Fruit fly (Drosophila melanogaster) whole organism, embryonic: ENCODE data around the gene MtnF.

ENCODE experiments used
- Ada2b ChIP-seq: fragments of 200-800 bp; sonication (Bioruptor generic); IDR thresholded peaks from 2 replicates; pipeline ENCODE4 v1.3.6; 2022; ENCODE audit warnings: missing biosample characterization, missing genetic modification characterization
- B-H2 ChIP-seq: fragments of 200-800 bp; sonication (Bioruptor generic); optimal IDR thresholded peaks from 2 replicates; lab custom pipeline; 2018; ENCODE audit warnings: missing biosample characterization, mild to moderate bottlenecking, missing genetic modification characterization
- CG10267 ChIP-seq: fragments of 200-800 bp; sonication (Bioruptor generic); optimal IDR thresholded peaks from 2 replicates; lab custom pipeline; 2018; ENCODE audit warnings: missing biosample characterization, mild to moderate bottlenecking, missing genetic modification characterization, moderate library complexity
- CG10565 ChIP-seq: fragments of 200-800 bp; sonication (Bioruptor generic); optimal IDR thresholded peaks from 3 replicates; lab custom pipeline; 2016; ENCODE audit warnings: missing biosample characterization, mild to moderate bottlenecking, missing genetic modification characterization
- CG10959 ChIP-seq: fragments of 200-800 bp; sonication (Bioruptor generic); IDR thresholded peaks from 2 replicates; pipeline ENCODE4 v1.3.6; 2022; ENCODE audit warnings: missing biosample characterization, missing genetic modification characterization
- CG13775 ChIP-seq: fragments of 200-800 bp; sonication (Bioruptor generic); optimal IDR thresholded peaks from 3 replicates; lab custom pipeline; 2017; ENCODE audit warnings: missing biosample characterization, mild to moderate bottlenecking, missing genetic modification characterization
- CG15073 ChIP-seq: fragments of 200-800 bp; sonication (Bioruptor generic); optimal IDR thresholded peaks from 2 replicates; lab custom pipeline; 2016; ENCODE audit warnings: missing biosample characterization, missing genetic modification characterization
- CG15514 ChIP-seq: fragments of 200-800 bp; sonication (Bioruptor generic); optimal IDR thresholded peaks from 3 replicates; lab custom pipeline; 2017; ENCODE audit warnings: missing biosample characterization, missing genetic modification characterization, mild to moderate bottlenecking, moderate library complexity, missing genetic modification reagents
- CG2199 ChIP-seq: fragments of 200-800 bp; sonication (Bioruptor generic); IDR thresholded peaks from 3 replicates; pipeline ENCODE4 v1.3.6; 2022; ENCODE audit warnings: missing biosample characterization, missing genetic modification characterization
- CG2202 ChIP-seq: fragments of 200-800 bp; sonication (Bioruptor generic); optimal IDR thresholded peaks from 2 replicates; lab custom pipeline; 2018; ENCODE audit warnings: missing biosample characterization, mild to moderate bottlenecking, missing genetic modification characterization
- CG9609 ChIP-seq: fragments of 200-800 bp; sonication (Bioruptor generic); optimal IDR thresholded peaks from 3 replicates; lab custom pipeline; 2016; ENCODE audit warnings: missing biosample characterization, missing genetic modification characterization
- CHES-1-like ChIP-seq: fragments of 200-800 bp; sonication (Bioruptor generic); optimal IDR thresholded peaks from 2 replicates; lab custom pipeline; 2016; ENCODE audit warnings: missing biosample characterization, missing genetic modification characterization
- D19A ChIP-seq: fragments of 200-800 bp; optimal IDR thresholded peaks from 3 replicates; lab custom pipeline; 2019; ENCODE audit warnings: missing biosample characterization, mild to moderate bottlenecking, missing genetic modification characterization, moderate library complexity
- Fer1 ChIP-seq: fragments of 200-800 bp; sonication (Bioruptor generic); optimal IDR thresholded peaks from 2 replicates; lab custom pipeline; 2017; ENCODE audit warnings: missing biosample characterization, mild to moderate bottlenecking, missing genetic modification characterization
- Gsc ChIP-seq: fragments of 200-800 bp; sonication (Bioruptor generic); IDR thresholded peaks from 2 replicates; pipeline ENCODE4 v1.3.6; 2022; ENCODE audit warnings: missing biosample characterization, missing genetic modification characterization
- H15 ChIP-seq: fragments of 200-800 bp; sonication (Bioruptor generic); IDR thresholded peaks from 3 replicates; pipeline ENCODE4 v1.3.6; 2022; ENCODE audit warnings: missing biosample characterization, missing genetic modification characterization
- HLH3B ChIP-seq: fragments of 200-800 bp; sonication (Bioruptor generic); IDR thresholded peaks from 2 replicates; pipeline ENCODE4 v1.3.6; 2022; ENCODE audit warnings: missing biosample characterization, missing genetic modification characterization
- HLH54F ChIP-seq: fragments of 200-800 bp; sonication (Bioruptor generic); optimal IDR thresholded peaks from 3 replicates; lab custom pipeline; 2016; ENCODE audit warnings: missing biosample characterization, missing genetic modification characterization
- Lpt ChIP-seq: fragments of >200 bp; optimal IDR thresholded peaks from 2 replicates; lab custom pipeline; 2018; ENCODE audit warnings: missing biosample characterization, missing genetic modification characterization
- Max ChIP-seq: fragments of 200-800 bp; sonication (Bioruptor generic); optimal IDR thresholded peaks from 2 replicates; lab custom pipeline; 2016; ENCODE audit warnings: missing biosample characterization, mild to moderate bottlenecking, missing genetic modification characterization
- Med ChIP-seq: fragments of 200-800 bp; sonication (Bioruptor generic); peaks from one replicate; lab custom pipeline; 2016; ENCODE audit warnings: missing biosample characterization, missing genetic modification characterization, mild to moderate bottlenecking, inconsistent platforms, moderate library complexity
- Mrtf ChIP-seq: fragments of 200-800 bp; sonication (Bioruptor generic); IDR thresholded peaks from 3 replicates; pipeline ENCODE4 v1.3.6; 2022; ENCODE audit warnings: missing biosample characterization, missing genetic modification characterization
- NFAT ChIP-seq: fragments of 200-800 bp; sonication (Bioruptor generic); IDR thresholded peaks from 2 replicates; pipeline ENCODE4 v1.3.6; 2022; ENCODE audit warnings: missing biosample characterization, missing genetic modification characterization
- Nf-YB ChIP-seq: fragments of 200-800 bp; sonication (Bioruptor generic); optimal IDR thresholded peaks from 3 replicates; lab custom pipeline; 2019; ENCODE audit warnings: missing biosample characterization, mild to moderate bottlenecking, missing genetic modification characterization, moderate library complexity
- NfI ChIP-seq: fragments of 200-800 bp; sonication (Bioruptor generic); optimal IDR thresholded peaks from 3 replicates; lab custom pipeline; 2018; ENCODE audit warnings: missing biosample characterization, mild to moderate bottlenecking, missing genetic modification characterization, moderate library complexity
- Oaz ChIP-seq: fragments of 200-800 bp; sonication (Bioruptor generic); IDR thresholded peaks from 2 replicates; pipeline ENCODE4 v1.3.6; 2022; ENCODE audit warnings: missing biosample characterization, missing genetic modification characterization
- Pdp1 ChIP-seq, 2 experiments: fragments of 200-800 bp; sonication (Bioruptor generic); optimal IDR thresholded peaks; 3 replicates each; lab custom pipeline; 2016; ENCODE audit warnings: missing biosample characterization in 2 of 2, missing genetic modification characterization in 2 of 2, mild to moderate bottlenecking in 1 of 2, moderate library complexity in 1 of 2
- Poxn ChIP-seq: fragments of 200-800 bp; sonication (Bioruptor generic); IDR thresholded peaks from 2 replicates; pipeline ENCODE4 v1.3.6; 2022; ENCODE audit warnings: missing biosample characterization, missing genetic modification characterization
- Ravus ChIP-seq: fragments of 200-800 bp; sonication (Bioruptor generic); IDR thresholded peaks from 2 replicates; pipeline ENCODE4 v1.3.6; 2022; ENCODE audit warnings: missing biosample characterization, missing genetic modification characterization
- ab ChIP-seq: fragments of 200-800 bp; sonication (Bioruptor generic); optimal IDR thresholded peaks from 2 replicates; lab custom pipeline; 2016; ENCODE audit warnings: missing biosample characterization, missing genetic modification characterization
- ara ChIP-seq: fragments of 200-800 bp; sonication (Bioruptor generic); IDR thresholded peaks from 2 replicates; pipeline ENCODE4 v1.3.6; 2022; ENCODE audit warnings: missing biosample characterization, missing genetic modification characterization
- ash1 ChIP-seq: fragments of 200-800 bp; sonication (Bioruptor generic); optimal IDR thresholded peaks from 2 replicates; lab custom pipeline; 2018; ENCODE audit warnings: missing biosample characterization, mild to moderate bottlenecking, missing genetic modification characterization
- dati ChIP-seq: fragments of 200-800 bp; sonication (Bioruptor generic); IDR thresholded peaks from 2 replicates; pipeline ENCODE4 v1.3.6; 2022; ENCODE audit warnings: missing biosample characterization, missing genetic modification characterization
- dysf ChIP-seq: fragments of 200-800 bp; sonication (Bioruptor generic); IDR thresholded peaks from 3 replicates; pipeline ENCODE4 v1.3.6; 2022; ENCODE audit warnings: missing biosample characterization, missing genetic modification characterization
- emc ChIP-seq: fragments of 200-800 bp; sonication (Bioruptor generic); optimal IDR thresholded peaks from 2 replicates; lab custom pipeline; 2016; ENCODE audit warnings: missing biosample characterization, missing genetic modification characterization
- fd3F ChIP-seq: fragments of 200-800 bp; sonication (Bioruptor generic); optimal IDR thresholded peaks from 2 replicates; lab custom pipeline; 2018; ENCODE audit warnings: missing biosample characterization, mild to moderate bottlenecking, missing genetic modification characterization, moderate library complexity
- fd96Cb ChIP-seq: fragments of 200-800 bp; sonication (Bioruptor generic); optimal IDR thresholded peaks from 2 replicates; lab custom pipeline; 2018; ENCODE audit warnings: missing biosample characterization, mild to moderate bottlenecking, missing genetic modification characterization, moderate library complexity
- grn ChIP-seq: fragments of 200-800 bp; sonication (Bioruptor generic); optimal IDR thresholded peaks from 3 replicates; lab custom pipeline; 2017; ENCODE audit warnings: missing biosample characterization, missing genetic modification characterization
- gsb-n ChIP-seq: fragments of 200-800 bp; sonication (Bioruptor generic); optimal IDR thresholded peaks from 3 replicates; lab custom pipeline; 2018; ENCODE audit warnings: missing biosample characterization, mild to moderate bottlenecking, missing genetic modification characterization
- kay ChIP-seq: fragments of 200-800 bp; sonication (Bioruptor generic); optimal IDR thresholded peaks from 2 replicates; lab custom pipeline; 2016; ENCODE audit warnings: missing biosample characterization, missing genetic modification characterization
- kni ChIP-seq: fragments of 200-800 bp; sonication (Bioruptor generic); optimal IDR thresholded peaks from 3 replicates; lab custom pipeline; 2017; ENCODE audit warnings: mild to moderate bottlenecking, missing biosample characterization, missing genetic modification reagents, missing genetic modification characterization
- mld ChIP-seq: fragments of 200-800 bp; sonication (Bioruptor generic); IDR thresholded peaks from 3 replicates; pipeline ENCODE4 v1.3.6; 2022; ENCODE audit warnings: missing biosample characterization, missing genetic modification characterization; ENCODE audit not compliant: partially characterized antibody
- otp ChIP-seq: fragments of 200-800 bp; sonication (Bioruptor generic); IDR thresholded peaks from 3 replicates; pipeline ENCODE4, ENCODE4 v1.3.6; 2022; ENCODE audit warnings: missing biosample characterization, missing genetic modification characterization
- p53 ChIP-seq: fragments of 200-800 bp; sonication (Bioruptor generic); optimal IDR thresholded peaks from 2 replicates; lab custom pipeline; 2016; ENCODE audit warnings: missing biosample characterization, missing genetic modification characterization
- rib ChIP-seq: fragments of 200-800 bp; sonication (Bioruptor generic); IDR thresholded peaks from 2 replicates; pipeline ENCODE4 v1.3.6; 2022; ENCODE audit warnings: missing biosample characterization, missing genetic modification characterization
- ro ChIP-seq: fragments of 200-800 bp; sonication (Bioruptor generic); IDR thresholded peaks from 2 replicates; pipeline ENCODE4 v1.3.6; 2022; ENCODE audit warnings: missing biosample characterization, missing genetic modification characterization
- tgo ChIP-seq: fragments of 200-800 bp; sonication (Bioruptor generic); IDR thresholded peaks from 3 replicates; pipeline ENCODE4 v1.3.6; 2022; ENCODE audit warnings: missing biosample characterization, missing genetic modification characterization
- tio ChIP-seq: fragments of 200-800 bp; sonication (Bioruptor generic); optimal IDR thresholded peaks from 2 replicates; lab custom pipeline; 2017; ENCODE audit warnings: missing biosample characterization, missing genetic modification characterization, inconsistent platforms
- vvl ChIP-seq: fragments of 200-800 bp; sonication (Bioruptor generic); IDR thresholded peaks from 2 replicates; pipeline ENCODE4 v1.3.6; 2022; ENCODE audit warnings: missing biosample characterization, missing genetic modification characterization

The MtnF gene

DNA sequence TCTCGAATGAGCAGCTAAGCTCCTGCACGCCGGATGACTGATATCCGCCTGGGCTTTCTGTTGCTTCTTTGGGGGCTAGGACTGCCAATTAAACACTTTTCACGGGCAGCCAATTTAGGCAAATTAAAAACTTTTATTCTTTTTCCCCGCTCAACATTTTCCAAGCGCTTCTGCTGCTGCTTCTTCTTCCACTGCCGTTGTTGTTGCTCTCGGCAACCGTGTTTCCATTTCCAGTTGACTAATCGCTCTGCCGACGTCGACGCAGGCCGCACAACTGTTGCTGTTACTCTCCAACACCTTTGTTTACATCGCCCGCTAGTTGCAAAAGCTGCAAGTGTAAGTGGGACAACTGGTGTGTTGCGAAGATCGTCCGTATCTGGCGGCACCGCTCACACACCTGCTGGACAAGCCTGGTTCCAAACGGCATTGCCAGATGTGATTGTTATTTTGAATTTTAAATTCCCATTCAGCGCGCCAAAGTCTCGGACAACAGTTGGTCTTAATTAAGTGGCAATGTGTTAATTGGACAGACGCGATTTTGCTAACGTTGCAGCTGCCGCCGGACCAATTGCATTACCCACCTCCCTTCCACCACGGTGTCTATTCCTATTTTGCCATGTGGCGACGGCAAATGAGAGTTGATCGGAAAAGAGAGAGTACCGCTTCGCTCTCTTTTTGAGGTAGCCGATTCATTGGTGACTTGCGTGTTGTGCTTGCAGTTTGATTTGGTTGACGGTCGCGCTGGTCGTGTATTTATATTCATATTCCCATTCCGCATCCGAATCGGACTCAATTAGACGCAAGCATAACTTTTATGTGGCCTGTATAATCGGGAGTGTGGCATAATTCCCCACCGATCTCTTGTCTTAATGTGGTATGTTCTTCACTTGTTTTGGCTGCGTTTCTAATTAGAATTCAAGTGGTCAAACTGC is 4.8 kb downstream of the MtnF start, which contains the start of gene Wsck (continued):
- TF ChIP-seq D19A (tag; lab: Kevin White, UChicago) (no peak), CG15514 (GFP tag; lab: Kevin White, UChicago) (peak; percentile 56), Mrtf (GFP tag; lab: Robert Waterston, UW) (no peak), HLH54F (GFP tag; lab: Kevin White, UChicago) (no peak), p53 (GFP tag; lab: Kevin White, UChicago) (no peak), gsb-n (tag; lab: Kevin White, UChicago) (no peak), H15 (no peak), Ada2b (GFP tag; lab: Robert Waterston, UW) (no peak), kay (GFP tag; lab: Kevin White, UChicago) (peak; percentile 89), HLH3B (GFP tag; lab: Robert Waterston, UW) (no peak), fd96Cb (tag; lab: Kevin White, UChicago) (no peak), CG13775 (GFP tag; lab: Kevin White, UChicago) (no peak), NfI (GFP tag; lab: Kevin White, UChicago) (no peak), Nf-YB (GFP tag; lab: Kevin White, UChicago) (peak; percentile 53), kni (GFP tag; lab: Kevin White, UChicago) (peak; percentile 38), CG9609 (GFP tag; lab: Kevin White, UChicago) (no peak), Ravus (GFP tag; lab: Robert Waterston, UW) (no peak), mld (GFP tag; lab: Robert Waterston, UW) (peak; percentile 26; the same call in 1 of the 3 replicates), Oaz (GFP tag; lab: Robert Waterston, UW) (no peak), vvl (GFP tag; lab: Robert Waterston, UW) (peak; percentile 65; the same call in 1 of the 2 replicates), Gsc (no peak), dysf (GFP tag; lab: Robert Waterston, UW) (no peak), CG10565 (no peak), CG10267 (tag; lab: Kevin White, UChicago) (no peak), CHES-1-like (GFP tag; lab: Kevin White, UChicago) (peak; percentile 74), NFAT (GFP tag; lab: Robert Waterston, UW) (0 out of 2 replicates have a peak, but pooled peaks have one; percentile 9), Max (peak; percentile 23), CG2202 (tag; lab: Kevin White, UChicago) (no peak), ash1 (GFP tag; lab: Kevin White, UChicago) (no peak), ab (GFP tag; lab: Kevin White, UChicago) (no peak)
- TF ChIP-seq, all 482 proteins: peak for 96

dm6 chr3R:24626667-24627066 is 8.3 kb downstream of the MtnF start:
- no peak for TF ChIP-seq dati (GFP tag; lab: Robert Waterston, UW)
- TF ChIP-seq tio (GFP tag; lab: Kevin White, UChicago), result no peak
- no peak for TF ChIP-seq Fer1 (GFP tag; lab: Kevin White, UChicago)
- no peak for TF ChIP-seq Ada2b (GFP tag; lab: Robert Waterston, UW)
- TF ChIP-seq CG15073 (GFP tag; lab: Kevin White, UChicago), result peak; percentile 33
- no peak for TF ChIP-seq B-H2
- TF ChIP-seq fd3F, result no peak
- no peak for TF ChIP-seq ara (GFP tag; lab: Robert Waterston, UW)
- no peak for TF ChIP-seq emc (GFP tag; lab: Kevin White, UChicago)
- peak; percentile 3 for TF ChIP-seq grn (GFP tag; lab: Kevin White, UChicago)
- TF ChIP-seq ro, result no peak
- no peak for TF ChIP-seq otp (GFP tag; lab: Robert Waterston, UW)
- TF ChIP-seq Lpt (GFP tag; lab: Kevin White, UChicago), result no peak
- TF ChIP-seq Poxn (GFP tag; lab: Robert Waterston, UW), result no peak
- 0 out of 3 replicates have a peak, but pooled peaks have one; percentile 6 for TF ChIP-seq tgo (GFP tag; lab: Robert Waterston, UW)
- TF ChIP-seq Med (GFP tag; lab: Kevin White, UChicago), result no peak
- no peak for TF ChIP-seq CG10959 (GFP tag; lab: Robert Waterston, UW)
- TF ChIP-seq CG2199 (GFP tag; lab: Robert Waterston, UW), result 0 out of 3 replicates have a peak, but pooled peaks have one; percentile 12
- TF ChIP-seq Pdp1 (GFP tag; optimal IDR thresholded peaks at IDR 0.05; lab: Kevin White, UChicago), result peak in 1 of 2 experiments; percentile 62
- no peak for TF ChIP-seq rib (GFP tag; lab: Robert Waterston, UW)
